Fruit fly (Drosophila melanogaster): Measurements from ENCODE around the gene dos.

Gene dos

DNA sequence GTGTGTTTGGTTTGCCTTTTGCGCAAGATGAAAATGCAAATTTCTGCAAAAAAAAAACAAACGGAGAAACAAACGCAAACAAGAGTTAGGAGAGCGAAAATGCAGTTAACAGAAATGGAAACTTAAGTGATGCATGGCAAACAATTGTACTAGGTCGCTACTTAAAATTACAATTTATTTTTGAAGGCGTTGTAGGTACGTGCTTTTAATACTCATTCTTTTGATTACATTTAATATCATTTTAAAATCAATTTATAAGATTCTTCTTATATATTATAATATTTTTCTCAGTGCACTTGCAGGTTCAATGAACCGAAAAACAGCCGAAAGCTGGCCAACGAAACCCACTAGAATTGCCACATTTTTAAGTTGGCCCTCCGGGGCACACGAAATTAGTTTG lies 47.9 kb upstream of the dos start (continued):
- TF ChIP-seq Vsx1 (GFP tag; optimal IDR thresholded peaks at IDR 0.05) (no peak), CG14710 (tag; optimal IDR thresholded peaks at IDR 0.05) (no peak), CG6683 (GFP tag; optimal IDR thresholded peaks at IDR 0.05) (no peak), schlank (tag; optimal IDR thresholded peaks at IDR 0.05) (no peak), stc (GFP tag; IDR thresholded peaks at IDR 0.05) (0 out of 2 replicates have a peak, but pooled peaks have one; percentile 14), NC2β (GFP tag; optimal IDR thresholded peaks at IDR 0.05) (no peak), nom (GFP tag; optimal IDR thresholded peaks at IDR 0.05) (no peak), CG8359 (GFP tag; optimal IDR thresholded peaks at IDR 0.05; ENCODE audit: borderline replicate concordance) (peak; percentile 6), Dek (tag; optimal IDR thresholded peaks at IDR 0.05) (no peak), CG8388 (GFP tag; optimal IDR thresholded peaks at IDR 0.05) (no peak), ERR (GFP tag; optimal IDR thresholded peaks at IDR 0.05) (no peak), br (optimal IDR thresholded peaks at IDR 0.05) (no peak), CG11093 (GFP tag; IDR thresholded peaks at IDR 0.05) (no peak), CG6654 (GFP tag; optimal IDR thresholded peaks at IDR 0.05) (no peak), CG1024 (GFP tag; IDR thresholded peaks at IDR 0.05) (no peak), phol (tag; optimal IDR thresholded peaks at IDR 0.05) (peak; percentile 9), CG3281 (GFP tag; optimal IDR thresholded peaks at IDR 0.05) (no peak), CG10979 (tag; optimal IDR thresholded peaks at IDR 0.05) (peak; percentile 7)

DNA sequence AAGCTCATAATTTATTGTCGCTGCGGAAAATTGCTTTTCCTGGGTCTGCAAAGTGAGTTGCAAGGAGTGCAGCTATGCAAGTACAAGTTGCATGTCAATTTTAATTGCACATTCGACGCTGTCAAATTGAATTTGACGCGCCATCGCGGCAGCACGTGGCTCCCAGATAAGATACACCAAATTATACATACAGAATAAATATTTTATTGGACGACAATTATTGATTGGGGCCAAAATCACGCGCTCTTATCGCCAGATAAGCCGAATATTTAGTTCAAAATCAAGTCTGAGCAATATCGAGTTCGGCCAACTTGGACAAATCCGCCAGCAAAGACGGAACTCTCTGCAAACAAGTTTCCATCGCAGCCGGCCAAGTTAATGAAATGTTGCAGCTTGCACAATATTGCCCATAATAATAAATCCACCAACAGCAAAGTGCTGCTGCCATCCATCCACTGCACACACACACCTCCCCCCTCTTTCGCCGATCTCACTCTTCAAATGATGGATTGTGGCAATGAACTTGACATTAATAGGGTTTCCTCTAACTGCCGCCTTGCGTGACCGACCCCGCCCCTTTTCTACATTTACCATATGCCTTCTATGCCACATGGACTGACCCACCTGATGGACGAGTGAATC lies 44.7 kb upstream of the dos start:
- TF ChIP-seq scrt (GFP tag; optimal IDR thresholded peaks at IDR 0.05) (no peak), cwo (GFP tag; optimal IDR thresholded peaks at IDR 0.05) (peak; percentile 53), CG5180 (GFP tag; optimal IDR thresholded peaks at IDR 0.05) (no peak), lbe (GFP tag; optimal IDR thresholded peaks at IDR 0.05) (no peak), sd (tag; optimal IDR thresholded peaks at IDR 0.05) (peak; percentile 38), ato (GFP tag; IDR thresholded peaks at IDR 0.05; ENCODE audit: partially characterized antibody) (no peak), zen (tag; optimal IDR thresholded peaks at IDR 0.05) (no peak), mirr (GFP tag; optimal IDR thresholded peaks at IDR 0.05) (peak; percentile 47), gt (GFP tag; IDR thresholded peaks at IDR 0.05) (no peak), CG1602 (GFP tag; optimal IDR thresholded peaks at IDR 0.05) (no peak), crol (GFP tag; IDR thresholded peaks at IDR 0.05) (peak; percentile 57), ken (GFP tag; IDR thresholded peaks at IDR 0.05) (0 out of 3 replicates have a peak, but pooled peaks have one; percentile 23), Ets65A (GFP tag) (peak; percentile 69), ems (GFP tag; optimal IDR thresholded peaks at IDR 0.05) (no peak), run (tag; optimal IDR thresholded peaks at IDR 0.05) (no peak), CG6254 (GFP tag; optimal IDR thresholded peaks at IDR 0.05) (no peak), Hey (tag; optimal IDR thresholded peaks at IDR 0.05) (peak; percentile 41), Med (GFP tag) (peak; percentile 18), lov (optimal IDR thresholded peaks at IDR 0.05) (no peak), lov (GFP tag; IDR thresholded peaks at IDR 0.05) (no peak), exex (tag; optimal IDR thresholded peaks at IDR 0.05) (peak; percentile 77), CG3065 (GFP tag; optimal IDR thresholded peaks at IDR 0.05) (no peak)
